Worm (Caenorhabditis elegans): ENCODE measurements around the gene skr-10.

ce11 chrIV:15962219-15962762 lies 15.7 kb downstream of the skr-10 start, which contains the start of gene lgc-19:
- TF ChIP-seq T26A5.8 (tag; optimal IDR thresholded peaks at IDR 0.05): no peak
- TF ChIP-seq F39B2.1 (GFP tag; IDR thresholded peaks at IDR 0.05): no peak
- no peak for TF ChIP-seq dpl-1 (GFP tag; optimal IDR thresholded peaks at IDR 0.05)
- no peak for TF ChIP-seq hmg-20 (GFP tag; IDR thresholded peaks at IDR 0.05)
- no peak for TF ChIP-seq ets-4 (GFP tag; optimal IDR thresholded peaks at IDR 0.05)
- TF ChIP-seq snpc-4 (GFP tag; optimal IDR thresholded peaks at IDR 0.05): no peak
- TF ChIP-seq snpc-4 (tag; optimal IDR thresholded peaks at IDR 0.05): no peak
- no peak for TF ChIP-seq ztf-26 (tag; optimal IDR thresholded peaks at IDR 0.05)
- TF ChIP-seq him-1 (tag; optimal IDR thresholded peaks at IDR 0.05): no peak
- no peak for TF ChIP-seq dpff-1 (tag; optimal IDR thresholded peaks at IDR 0.05)
- TF ChIP-seq F49E8.2 (tag; optimal IDR thresholded peaks at IDR 0.05; ENCODE audit: insufficient read depth): no peak
- no peak for TF ChIP-seq fkh-3 (tag; optimal IDR thresholded peaks at IDR 0.05)
- TF ChIP-seq F23B12.7 (tag; optimal IDR thresholded peaks at IDR 0.05; ENCODE audit: insufficient read depth): no peak
- no peak for TF ChIP-seq snpc-3.4 (tag; optimal IDR thresholded peaks at IDR 0.05)
- no peak for TF ChIP-seq F52B5.7 (tag; optimal IDR thresholded peaks at IDR 0.05)
